Worm (Caenorhabditis elegans) whole organism, midembryonic: ENCODE data around the gene C12D12.3.

ENCODE experiments used
- T22C8.4 ChIP-seq: fragments of 200-800 bp; sonication (Bioruptor generic); IDR thresholded peaks from 2 replicates; pipeline ENCODE4 v1.3.6; 2022; ENCODE audit warnings: missing genetic modification characterization, missing compliant biosample characterization
- cog-1 ChIP-seq: sonication (generic microtip); optimal IDR thresholded peaks from 2 replicates; lab custom pipeline; 2016; ENCODE audit warnings: missing genetic modification characterization, missing compliant biosample characterization
- flt-1 ChIP-seq: fragments of 200-800 bp; sonication (Bioruptor generic); IDR thresholded peaks from 2 replicates; pipeline ENCODE4 v1.3.6; 2022; ENCODE audit warnings: missing genetic modification characterization, missing compliant biosample characterization
- klf-2 ChIP-seq: fragments of 200-800 bp; sonication (Bioruptor generic); conservative IDR thresholded peaks from 2 replicates; pipeline ENCODE4 v1.3.6; 2022; ENCODE audit warnings: missing genetic modification reagents, missing genetic modification characterization, missing compliant biosample characterization
- med-1 ChIP-seq: sonication (generic microtip); optimal IDR thresholded peaks from 2 replicates; lab custom pipeline; 2017; ENCODE audit warnings: missing genetic modification characterization, mild to moderate bottlenecking, missing compliant biosample characterization, antibody characterized with exemption, missing genetic modification reagents; ENCODE audit not compliant: insufficient read depth
- ref-1 ChIP-seq: fragments of 200-800 bp; sonication (Bioruptor generic); conservative IDR thresholded peaks from 2 replicates; pipeline ENCODE4 v1.3.6; 2022; ENCODE audit warnings: missing genetic modification reagents, missing genetic modification characterization, missing compliant biosample characterization
- tab-1 ChIP-seq: fragments of 200-800 bp; sonication (Bioruptor generic); IDR thresholded peaks from 2 replicates; pipeline ENCODE4 v1.3.6; 2022; ENCODE audit warnings: missing genetic modification characterization, missing compliant biosample characterization
- ztf-23 ChIP-seq: fragments of 200-800 bp; sonication (Bioruptor generic); IDR thresholded peaks from 2 replicates; pipeline ENCODE4 v1.3.6; 2022; ENCODE audit warnings: missing genetic modification reagents, missing genetic modification characterization, missing compliant biosample characterization
- ztf-29 ChIP-seq: fragments of 200-800 bp; sonication (Bioruptor generic); IDR thresholded peaks from 2 replicates; pipeline ENCODE4 v1.3.6; 2022; ENCODE audit warnings: missing genetic modification reagents, missing genetic modification characterization, missing compliant biosample characterization

DNA sequence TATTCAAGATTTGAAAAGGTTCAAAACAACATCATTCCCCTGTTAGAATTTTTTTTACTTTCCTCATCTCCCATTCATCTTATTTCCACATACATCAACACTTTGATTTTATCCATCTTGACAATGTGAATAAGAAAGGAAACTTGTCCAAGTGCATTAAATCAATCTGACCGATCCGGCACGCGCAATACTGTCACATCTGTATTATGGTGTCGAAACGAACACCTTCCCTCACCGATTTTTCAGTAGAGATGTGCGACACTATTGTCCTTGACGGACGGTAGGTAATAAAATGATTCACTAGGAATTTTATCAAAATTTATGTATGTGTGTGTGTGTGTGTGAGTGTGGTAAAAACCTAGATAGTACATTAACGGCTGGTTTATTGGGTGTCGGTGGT is 25.2 kb upstream of the C12D12.3 start:
- TF ChIP-seq klf-2 (GFP tag; lab: Robert Waterston, UW): no peak
- TF ChIP-seq med-1: no peak
- TF ChIP-seq T22C8.4 (GFP tag; lab: Robert Waterston, UW): no peak
- no peak for TF ChIP-seq ztf-23
- TF ChIP-seq flt-1 (GFP tag; lab: Robert Waterston, UW): no peak
- no peak for TF ChIP-seq tab-1 (GFP tag; lab: Robert Waterston, UW)
- no peak for TF ChIP-seq ztf-29 (GFP tag; lab: Robert Waterston, UW)
- TF ChIP-seq cog-1 (tag; lab: Kevin White, UChicago): no peak
- no peak for TF ChIP-seq ref-1
